Worm (Caenorhabditis elegans) whole organism, L3 larva: ENCODE results near the gene rhgf-1.

Experiments used
- elt-2 ChIP-seq: sonication (generic microtip); optimal IDR thresholded peaks from 2 replicates; lab custom pipeline; 2016; ENCODE audit warnings: missing genetic modification reagents, mild to moderate bottlenecking, missing genetic modification characterization, missing compliant biosample characterization
- elt-3 ChIP-seq, 3 experiments: fragments of 150-350 bp in 1 of 3; sonication (generic microtip) in 2 of 3; optimal IDR thresholded peaks; 2 replicates in 2 of 3; 4 replicates in 1 of 3; lab custom pipeline; 2014 to 2017; ENCODE audit warnings: missing biosample characterization in 3 of 3, missing genetic modification characterization in 3 of 3

- TF ChIP-seq elt-3 (tag; optimal IDR thresholded peaks at IDR 0.05; lab: Kevin White, UChicago) = no peak
- no peak for TF ChIP-seq elt-2
These were observed 7.3 kb downstream of the rhgf-1 start for ce11 chrX:10704329-10704728.
